Worm (Caenorhabditis elegans): Measurements from ENCODE around the gene C17C3.24.

ce11 chrII:5551517-5551916, 9.9 kb upstream of the C17C3.24 start, which contains the start of gene C17C3.5:
- TF ChIP-seq flt-1 (GFP tag; IDR thresholded peaks at IDR 0.05) (no peak), tab-1 (GFP tag; IDR thresholded peaks at IDR 0.05) (no peak), med-1 (GFP tag; optimal IDR thresholded peaks at IDR 0.05; ENCODE audit: insufficient read depth) (no peak)
